Fruit fly (Drosophila melanogaster): ENCODE measurements around the gene Cyp28d1.

Gene Cyp28d1

dm6 chr2L:5196684-5197083 lies 13.6 kb upstream of the Cyp28d1 start (continued):
- TF ChIP-seq CG12744 (GFP tag; optimal IDR thresholded peaks at IDR 0.05), result peak; percentile 22
- TF ChIP-seq maf-S (GFP tag; optimal IDR thresholded peaks at IDR 0.05), result peak; percentile 3
- TF ChIP-seq lilli (GFP tag; optimal IDR thresholded peaks at IDR 0.05), result peak; percentile 28
- TF ChIP-seq NFAT (GFP tag; IDR thresholded peaks at IDR 0.05), result 0 out of 2 replicates have a peak, but pooled peaks have one; percentile 19
- TF ChIP-seq CG17912 (GFP tag; optimal IDR thresholded peaks at IDR 0.05), result peak; percentile 13
- peak; percentile 16 for TF ChIP-seq YL-1 (GFP tag; optimal IDR thresholded peaks at IDR 0.05)
- TF ChIP-seq CG7372 (GFP tag; IDR thresholded peaks at IDR 0.05), result 0 out of 2 replicates have a peak, but pooled peaks have one; percentile 13
- TF ChIP-seq MTF-1 (GFP tag; optimal IDR thresholded peaks at IDR 0.05; ENCODE audit: borderline replicate concordance), result peak; percentile 78
- TF ChIP-seq sc (optimal IDR thresholded peaks at IDR 0.05), result no peak
- peak; percentile 24 for TF ChIP-seq sc (GFP tag; optimal IDR thresholded peaks at IDR 0.05)
- peak; percentile 78 for TF ChIP-seq Hmr (GFP tag; optimal IDR thresholded peaks at IDR 0.05)
- no peak for TF ChIP-seq CG13287 (GFP tag; IDR thresholded peaks at IDR 0.05; ENCODE audit: partially characterized antibody)

DNA sequence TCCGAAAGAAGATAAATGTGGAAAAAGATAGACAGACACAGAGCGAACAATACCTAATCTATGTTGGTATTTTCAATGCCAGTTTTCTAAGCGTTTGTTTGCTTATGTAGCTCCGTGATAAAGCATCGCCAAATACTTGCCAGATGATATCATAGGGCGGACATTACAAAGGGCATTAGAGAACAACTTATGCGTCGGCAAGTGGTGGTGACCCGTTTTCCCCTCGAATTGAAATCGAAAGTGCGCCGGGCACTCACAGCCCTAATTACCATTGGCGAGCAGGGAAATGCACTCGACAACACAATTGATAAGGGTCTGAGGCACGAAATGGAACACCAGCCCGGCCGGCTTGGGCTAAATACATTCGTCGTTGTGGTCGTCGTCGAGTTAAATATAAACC lies 13.1 kb upstream of the Cyp28d1 start:
- no peak for TF ChIP-seq tin (GFP tag; optimal IDR thresholded peaks at IDR 0.05)
- peak; percentile 38; the same call in 1 of the 3 replicates for TF ChIP-seq CG2199 (GFP tag; IDR thresholded peaks at IDR 0.05)
- TF ChIP-seq CG11085 (GFP tag; IDR thresholded peaks at IDR 0.05), result no peak
- TF ChIP-seq Taf1 (GFP tag; IDR thresholded peaks at IDR 0.05), result 0 out of 2 replicates have a peak, but pooled peaks have one; percentile 1
- TF ChIP-seq Blimp-1 (GFP tag; optimal IDR thresholded peaks at IDR 0.05), result peak; percentile 69
- peak; percentile 87 for TF ChIP-seq sd (tag; optimal IDR thresholded peaks at IDR 0.05)
- TF ChIP-seq NFAT (GFP tag; IDR thresholded peaks at IDR 0.05), result no peak
- no peak for TF ChIP-seq cad (GFP tag; optimal IDR thresholded peaks at IDR 0.05)
- peak; percentile 56 for TF ChIP-seq Med (GFP tag)
- 0 out of 4 replicates have a peak, but pooled peaks have one; percentile 70 for TF ChIP-seq chinmo (GFP tag; IDR thresholded peaks at IDR 0.05; ENCODE audit: partially characterized antibody)
- peak; percentile 57 for TF ChIP-seq CG15479 (GFP tag; optimal IDR thresholded peaks at IDR 0.05)
- TF ChIP-seq CG12769 (tag; optimal IDR thresholded peaks at IDR 0.05), result peak; percentile 60

DNA sequence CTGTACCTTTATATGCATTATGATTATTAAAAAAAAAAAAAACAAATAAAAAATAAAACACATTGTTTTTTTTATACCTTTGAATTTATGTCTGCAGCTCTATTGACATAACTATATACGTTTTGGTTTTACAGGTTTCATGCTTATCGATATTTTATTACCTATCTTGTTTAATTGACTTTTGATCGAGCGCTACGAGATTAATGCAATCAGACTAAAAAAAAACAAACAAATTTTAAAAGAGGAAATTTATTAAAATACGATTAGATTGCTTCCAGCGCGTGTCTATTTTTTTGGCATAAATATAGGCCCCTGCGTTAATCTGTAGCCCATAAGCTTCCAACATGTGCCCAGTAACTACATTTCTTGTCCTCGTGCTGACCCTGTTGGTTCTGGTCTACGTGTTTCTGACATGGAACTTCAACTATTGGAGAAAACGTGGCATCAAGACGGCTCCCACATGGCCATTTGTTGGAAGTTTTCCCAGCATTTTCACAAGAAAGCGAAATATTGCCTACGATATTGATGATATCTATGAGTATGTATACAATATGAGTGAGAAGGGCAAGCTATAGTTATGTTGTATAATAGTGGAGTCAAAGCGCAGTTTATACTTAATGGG lies 3.2 kb upstream of the Cyp28d1 start, which contains the start of gene Cyp28d2:
Cyp28d2 (plus strand) TSS at position 304 of the 622 bp plus-strand sequence.
- peak; percentile 95 for TF ChIP-seq exex (tag; optimal IDR thresholded peaks at IDR 0.05)
- peak; percentile 57 for TF ChIP-seq sens (GFP tag)
- TF ChIP-seq fd3F (GFP tag; optimal IDR thresholded peaks at IDR 0.05), result peak; percentile 5
- TF ChIP-seq CG31441 (GFP tag; IDR thresholded peaks at IDR 0.05), result no peak
- TF ChIP-seq CG8359 (GFP tag; optimal IDR thresholded peaks at IDR 0.05; ENCODE audit: borderline replicate concordance), result peak; percentile 57
- TF ChIP-seq CG5180 (GFP tag; optimal IDR thresholded peaks at IDR 0.05), result peak; percentile 45
- TF ChIP-seq mirr (GFP tag; optimal IDR thresholded peaks at IDR 0.05), result peak; percentile 18
- peak; percentile 5 for TF ChIP-seq CG1792 (GFP tag; optimal IDR thresholded peaks at IDR 0.05)
- no peak for TF ChIP-seq dm (GFP tag; optimal IDR thresholded peaks at IDR 0.05)
- TF ChIP-seq grn (GFP tag; optimal IDR thresholded peaks at IDR 0.05), result peak; percentile 56
- TF ChIP-seq pfk (GFP tag; optimal IDR thresholded peaks at IDR 0.05), result no peak

- TF ChIP-seq CG12219 (GFP tag; optimal IDR thresholded peaks at IDR 0.05) (no peak), corto (GFP tag; optimal IDR thresholded peaks at IDR 0.05) (no peak), CG3838 (GFP tag; optimal IDR thresholded peaks at IDR 0.05) (peak; percentile 47), CG3995 (GFP tag; optimal IDR thresholded peaks at IDR 0.05) (no peak), mirr (GFP tag; optimal IDR thresholded peaks at IDR 0.05) (no peak), CG17328 (GFP tag; IDR thresholded peaks at IDR 0.05) (no peak), CG1832 (GFP tag; optimal IDR thresholded peaks at IDR 0.05) (peak; percentile 16), lov (optimal IDR thresholded peaks at IDR 0.05) (no peak), lov (GFP tag; IDR thresholded peaks at IDR 0.05) (no peak), CG4282 (GFP tag; optimal IDR thresholded peaks at IDR 0.05) (no peak), Vsx1 (GFP tag; optimal IDR thresholded peaks at IDR 0.05) (no peak), Bteb2 (GFP tag; optimal IDR thresholded peaks at IDR 0.05) (no peak), gce (GFP tag; IDR thresholded peaks at IDR 0.05) (no peak), CG11093 (GFP tag; IDR thresholded peaks at IDR 0.05) (peak; percentile 44; the same call in 1 of the 3 replicates)
Measured at dm6 chr2L:5208581-5208980, 1.7 kb upstream of the Cyp28d1 start.

Data from whole organism, embryonic.